Fruit fly (Drosophila melanogaster) whole organism, prepupa: ENCODE results near the gene Ser.

ENCODE experiments used
- Ets96B ChIP-seq: fragments of 200-800 bp; optimal IDR thresholded peaks from 2 replicates; lab custom pipeline; 2019; ENCODE audit warnings: missing biosample characterization, mild to moderate bottlenecking, missing genetic modification characterization, moderate library complexity
- Sox102F ChIP-seq: fragments of 200-800 bp; sonication (Bioruptor generic); optimal IDR thresholded peaks from 2 replicates; lab custom pipeline; 2016; ENCODE audit warnings: missing biosample characterization, mild to moderate bottlenecking, missing genetic modification characterization
- fkh ChIP-seq: fragments of 200-800 bp; sonication (Bioruptor generic); optimal IDR thresholded peaks from 3 replicates; lab custom pipeline; 2017; ENCODE audit warnings: missing biosample characterization, mild to moderate bottlenecking, missing genetic modification characterization, moderate library complexity

DNA sequence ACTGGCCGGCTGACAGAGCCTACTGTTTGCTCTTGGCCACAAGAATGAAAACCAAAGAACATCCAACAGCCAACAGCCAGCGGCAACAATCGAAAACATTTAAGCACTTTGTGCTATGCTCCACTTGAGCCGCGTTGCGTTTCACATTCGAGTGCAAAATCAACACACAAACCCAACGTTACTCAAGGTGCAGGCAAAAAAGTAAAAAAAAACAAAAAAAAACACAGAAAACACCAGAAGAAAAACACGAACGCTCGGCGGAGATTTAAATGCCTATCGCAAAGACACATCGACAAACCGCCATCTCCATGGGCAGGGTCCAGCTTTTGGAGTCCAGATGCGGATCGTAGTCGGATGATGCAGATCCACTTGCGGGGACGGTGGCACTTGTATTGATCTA is 9.8 kb upstream of the Ser start:
- TF ChIP-seq Ets96B (tag; lab: Kevin White, UChicago): no peak
- no peak for TF ChIP-seq fkh (GFP tag; lab: Kevin White, UChicago)
- TF ChIP-seq Sox102F (GFP tag; lab: Kevin White, UChicago): no peak
